Worm (Caenorhabditis elegans): ENCODE data around the gene srh-170.

DNA sequence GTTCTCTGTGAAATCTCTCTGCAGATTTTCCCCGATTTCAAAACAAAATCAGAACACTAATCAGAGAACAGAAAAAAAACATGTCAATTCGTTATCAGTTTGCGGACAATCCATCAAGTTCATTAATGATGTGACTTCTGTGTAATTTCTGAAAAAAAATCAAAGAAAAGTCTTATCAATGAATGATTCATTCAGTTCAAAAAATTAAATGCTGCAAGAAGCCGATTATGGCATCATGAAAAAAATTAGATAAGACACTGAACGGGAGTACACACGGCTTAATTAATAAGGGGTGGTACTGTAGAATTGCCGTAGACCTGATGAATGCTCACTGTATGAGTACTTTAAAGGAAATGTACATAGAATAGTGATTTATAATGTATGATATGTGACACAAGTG is 47.5 kb upstream of the srh-170 start:
- TF ChIP-seq pqm-1 (tag; optimal IDR thresholded peaks at IDR 0.05) (no peak), lin-13 (GFP tag; optimal IDR thresholded peaks at IDR 0.05) (no peak)

All from whole organism, L1 larva.